Worm (Caenorhabditis elegans) whole organism, L4 larva: ENCODE measurements around the gene W07E11.1.

Source experiments
- F37D6.2 ChIP-seq: sonication (generic microtip); optimal IDR thresholded peaks from 2 replicates; lab custom pipeline; 2016; ENCODE audit warnings: mild to moderate bottlenecking, missing genetic modification characterization, missing compliant biosample characterization
- F49E8.2 ChIP-seq: sonication (generic microtip); optimal IDR thresholded peaks from 2 replicates; lab custom pipeline; 2016; ENCODE audit warnings: missing compliant biosample characterization, mild to moderate bottlenecking, missing genetic modification characterization, borderline replicate concordance
- T20F7.1 ChIP-seq: fragments of 200-800 bp; sonication (Bioruptor generic); optimal IDR thresholded peaks from 2 replicates; lab custom pipeline; 2018; ENCODE audit warnings: mild to moderate bottlenecking, missing genetic modification characterization, missing compliant biosample characterization
- T26A8.4 ChIP-seq: fragments of 200-800 bp; sonication (Bioruptor generic); IDR thresholded peaks from 2 replicates; pipeline ENCODE4 v1.3.6; 2022; ENCODE audit warnings: missing genetic modification characterization, missing compliant biosample characterization
- Y105C5A.15 ChIP-seq: fragments of 200-800 bp; sonication (Bioruptor generic); IDR thresholded peaks from 2 replicates; pipeline ENCODE4 v1.3.6; 2022; ENCODE audit warnings: missing genetic modification characterization, missing compliant biosample characterization
- Y5F2A.4 ChIP-seq: fragments of 200-800 bp; sonication (Bioruptor generic); optimal IDR thresholded peaks from 2 replicates; lab custom pipeline; 2018; ENCODE audit warnings: mild to moderate bottlenecking, missing genetic modification characterization, missing compliant biosample characterization
- ZK337.2 ChIP-seq: fragments of 200-800 bp; sonication (Bioruptor generic); IDR thresholded peaks from 2 replicates; pipeline ENCODE4 v1.3.6; 2022; ENCODE audit warnings: missing genetic modification reagents, missing genetic modification characterization, missing compliant biosample characterization
- aly-2 ChIP-seq: sonication (generic microtip); optimal IDR thresholded peaks from 2 replicates; lab custom pipeline; 2018; ENCODE audit warnings: missing biosample characterization, missing genetic modification characterization
- ama-1 ChIP-seq: fragments of 150-350 bp; optimal IDR thresholded peaks from 2 replicates; lab custom pipeline; 2014; ENCODE audit warnings: inconsistent platforms, mixed read lengths
- arid-1 ChIP-seq: fragments of 200-800 bp; sonication (Bioruptor generic); conservative IDR thresholded peaks from 2 replicates; pipeline ENCODE4 v1.3.6; 2022; ENCODE audit warnings: missing genetic modification reagents, missing genetic modification characterization, missing compliant biosample characterization
- attf-4 ChIP-seq: sonication (generic microtip); optimal IDR thresholded peaks from 3 replicates; lab custom pipeline; 2017; ENCODE audit warnings: missing biosample characterization, missing genetic modification characterization
- ceh-44 ChIP-seq: fragments of 200-800 bp; sonication (Bioruptor generic); IDR thresholded peaks from 2 replicates; pipeline ENCODE4 v1.3.6; 2022; ENCODE audit warnings: missing genetic modification reagents, missing genetic modification characterization, missing compliant biosample characterization
- ces-1 ChIP-seq: fragments of 150-350 bp; sonication (generic microtip); optimal IDR thresholded peaks from 4 replicates; lab custom pipeline; 2014; ENCODE audit warnings: missing biosample characterization, missing genetic modification reagents, missing genetic modification characterization
- ctbp-1 ChIP-seq: fragments of 200-800 bp; sonication (Bioruptor generic); IDR thresholded peaks from 2 replicates; pipeline ENCODE4 v1.3.6; 2022; ENCODE audit warnings: missing genetic modification reagents, missing genetic modification characterization, missing compliant biosample characterization
- daf-12 ChIP-seq: fragments of 150-350 bp; optimal IDR thresholded peaks from 2 replicates; lab custom pipeline; 2014; ENCODE audit warnings: missing biosample characterization, missing genetic modification reagents, missing genetic modification characterization
- daf-16 ChIP-seq, 3 experiments: sonication (generic microtip); optimal IDR thresholded peaks; 2 replicates each; lab custom pipeline; 2016 to 2017; ENCODE audit warnings: missing genetic modification characterization in 3 of 3, missing genetic modification reagents in 3 of 3, mild to moderate bottlenecking in 2 of 3, missing compliant biosample characterization in 2 of 3, missing biosample characterization in 1 of 3, moderate library complexity in 1 of 3
- daf-8 ChIP-seq: fragments of 200-800 bp; sonication (Bioruptor generic); IDR thresholded peaks from 2 replicates; pipeline ENCODE4 v1.3.6; 2022; ENCODE audit warnings: missing genetic modification characterization, missing compliant biosample characterization
- dmd-6 ChIP-seq: fragments of 200-800 bp; sonication (Bioruptor generic); IDR thresholded peaks from 2 replicates; pipeline ENCODE4 v1.3.6; 2022; ENCODE audit warnings: missing genetic modification reagents, missing genetic modification characterization, missing compliant biosample characterization
- dpl-1 ChIP-seq: fragments of 150-350 bp; optimal IDR thresholded peaks from 2 replicates; lab custom pipeline; 2014; ENCODE audit warnings: missing biosample characterization, missing genetic modification reagents, missing genetic modification characterization
- dve-1 ChIP-seq: sonication (generic microtip); optimal IDR thresholded peaks from 2 replicates; lab custom pipeline; 2017; ENCODE audit warnings: antibody characterized with exemption, mild to moderate bottlenecking, missing genetic modification characterization, missing compliant biosample characterization; ENCODE audit not compliant: insufficient read depth
- egl-27 ChIP-seq: sonication (generic microtip); optimal IDR thresholded peaks from 3 replicates; lab custom pipeline; 2017; ENCODE audit warnings: missing biosample characterization, missing genetic modification reagents, missing genetic modification characterization
- hlh-11 ChIP-seq: fragments of 200-800 bp; sonication (Bioruptor generic); optimal IDR thresholded peaks from 2 replicates; lab custom pipeline; 2018; ENCODE audit warnings: mild to moderate bottlenecking, missing genetic modification characterization, missing compliant biosample characterization
- hlh-30 ChIP-seq: sonication (generic microtip); optimal IDR thresholded peaks from 2 replicates; lab custom pipeline; 2017; ENCODE audit warnings: antibody characterized with exemption, mild to moderate bottlenecking, missing genetic modification characterization, missing compliant biosample characterization; ENCODE audit not compliant: insufficient read depth
- jun-1 ChIP-seq: fragments of 150-350 bp; optimal IDR thresholded peaks from 2 replicates; lab custom pipeline; 2014; ENCODE audit warnings: missing biosample characterization, missing genetic modification reagents, missing genetic modification characterization
- lin-15B ChIP-seq: fragments of 150-350 bp; sonication (generic microtip); optimal IDR thresholded peaks from 3 replicates; lab custom pipeline; 2014; ENCODE audit warnings: missing biosample characterization, missing genetic modification characterization
- lir-3 ChIP-seq: sonication (generic microtip); optimal IDR thresholded peaks from 2 replicates; lab custom pipeline; 2016; ENCODE audit warnings: mild to moderate bottlenecking, missing genetic modification characterization, missing compliant biosample characterization
- lsy-2 ChIP-seq, 2 experiments: fragments of 150-350 bp in 1 of 2; sonication (generic microtip) in 1 of 2; optimal IDR thresholded peaks; 2 replicates each; lab custom pipeline; 2014 to 2017; ENCODE audit warnings: missing biosample characterization in 2 of 2, missing genetic modification characterization in 2 of 2
- madf-5 ChIP-seq, 2 experiments: fragments of 200-800 bp; sonication (Bioruptor generic); IDR thresholded peaks; 2 replicates each; pipeline ENCODE4 v1.3.6; 2022; ENCODE audit warnings: missing compliant biosample characterization in 2 of 2, missing genetic modification characterization in 2 of 2
- mdl-1 ChIP-seq, 2 experiments: fragments of 150-350 bp in 1 of 2; sonication (generic microtip) in 1 of 2; optimal IDR thresholded peaks; 2 replicates each; lab custom pipeline; 2014 to 2017; ENCODE audit warnings: missing biosample characterization in 2 of 2, missing genetic modification characterization in 2 of 2
- mxl-3 ChIP-seq: fragments of 200-800 bp; sonication (Bioruptor generic); optimal IDR thresholded peaks from 2 replicates; lab custom pipeline; 2018; ENCODE audit warnings: mild to moderate bottlenecking, missing genetic modification characterization, missing compliant biosample characterization
- nhr-10 ChIP-seq: fragments of 150-350 bp; optimal IDR thresholded peaks from 2 replicates; lab custom pipeline; 2014; ENCODE audit warnings: missing biosample characterization, missing genetic modification characterization
- nhr-11 ChIP-seq: fragments of 150-350 bp; optimal IDR thresholded peaks from 2 replicates; lab custom pipeline; 2014; ENCODE audit warnings: missing biosample characterization, missing genetic modification characterization
- nhr-111 ChIP-seq: fragments of 200-800 bp; sonication (Bioruptor generic); optimal IDR thresholded peaks from 2 replicates; lab custom pipeline; 2018; ENCODE audit warnings: mild to moderate bottlenecking, missing genetic modification characterization, missing compliant biosample characterization
- nhr-25 ChIP-seq: sonication (generic microtip); optimal IDR thresholded peaks from 2 replicates; lab custom pipeline; 2017; ENCODE audit warnings: missing genetic modification characterization, mild to moderate bottlenecking, missing compliant biosample characterization, antibody characterized with exemption, moderate library complexity, borderline replicate concordance; ENCODE audit not compliant: insufficient read depth
- nhr-28 ChIP-seq: fragments of 150-350 bp; optimal IDR thresholded peaks from 2 replicates; lab custom pipeline; 2014; ENCODE audit warnings: missing biosample characterization, missing genetic modification characterization
- nhr-41 ChIP-seq: fragments of 200-800 bp; sonication (Bioruptor generic); IDR thresholded peaks from 2 replicates; pipeline ENCODE4 v1.3.6; 2022; ENCODE audit warnings: missing genetic modification reagents, missing genetic modification characterization, missing compliant biosample characterization
- nhr-42 ChIP-seq: fragments of 200-800 bp; sonication (Bioruptor generic); IDR thresholded peaks from 2 replicates; pipeline ENCODE4 v1.3.6; 2022; ENCODE audit warnings: missing genetic modification characterization, missing compliant biosample characterization
- nhr-6 ChIP-seq: fragments of 150-350 bp; optimal IDR thresholded peaks from 2 replicates; lab custom pipeline; 2014; ENCODE audit warnings: missing biosample characterization, missing genetic modification characterization
- nhr-76 ChIP-seq: fragments of 150-350 bp; optimal IDR thresholded peaks from 2 replicates; lab custom pipeline; 2014; ENCODE audit warnings: missing biosample characterization, missing genetic modification characterization
- rbr-2 ChIP-seq: sonication (generic microtip); optimal IDR thresholded peaks from 2 replicates; lab custom pipeline; 2016; ENCODE audit warnings: missing genotype, missing genetic modification characterization, missing compliant biosample characterization
- saeg-2 ChIP-seq: fragments of 200-800 bp; sonication (Bioruptor generic); IDR thresholded peaks from 2 replicates; pipeline ENCODE4 v1.3.6; 2022; ENCODE audit warnings: missing genetic modification reagents, missing genetic modification characterization, missing compliant biosample characterization
- snpc-1.2 ChIP-seq: fragments of 200-800 bp; sonication (Bioruptor generic); IDR thresholded peaks from 2 replicates; pipeline ENCODE4 v1.3.6; 2022; ENCODE audit warnings: missing genetic modification reagents, missing genetic modification characterization, missing compliant biosample characterization
- snpc-4 ChIP-seq: fragments of 150-350 bp; optimal IDR thresholded peaks from 2 replicates; lab custom pipeline; 2014; ENCODE audit warnings: missing biosample characterization, missing genetic modification characterization
- tag-97 ChIP-seq: fragments of 200-800 bp; sonication (Bioruptor generic); IDR thresholded peaks from 2 replicates; pipeline ENCODE4 v1.3.6; 2022; ENCODE audit warnings: missing genetic modification characterization, missing compliant biosample characterization
- tra-1 ChIP-seq: fragments of 200-800 bp; sonication (Bioruptor generic); IDR thresholded peaks from 2 replicates; pipeline ENCODE4 v1.3.6; 2022; ENCODE audit warnings: missing genetic modification reagents, missing genetic modification characterization, missing compliant biosample characterization
- unc-130 ChIP-seq: sonication (generic microtip); optimal IDR thresholded peaks from 2 replicates; lab custom pipeline; 2016; ENCODE audit warnings: missing genetic modification reagents, missing genetic modification characterization, missing compliant biosample characterization
- unc-62 ChIP-seq, 3 experiments: fragments of 150-350 bp in 1 of 3; sonication (generic microtip); optimal IDR thresholded peaks in 2 of 3; peaks in 1 of 3; 1 replicate in 1 of 3; 2 replicates in 2 of 3; lab custom pipeline; 2014 to 2017; ENCODE audit warnings: missing biosample characterization in 3 of 3, missing genetic modification characterization in 3 of 3, missing genetic modification reagents in 3 of 3, missing genotype in 1 of 3
- zip-11 ChIP-seq: fragments of 200-800 bp; sonication (Bioruptor generic); IDR thresholded peaks from 2 replicates; pipeline ENCODE4 v1.3.6; 2022; ENCODE audit warnings: missing genetic modification characterization, missing compliant biosample characterization
- zip-2 ChIP-seq: fragments of 150-350 bp; optimal IDR thresholded peaks from 2 replicates; lab custom pipeline; 2014; ENCODE audit warnings: missing biosample characterization, missing genetic modification characterization
- ztf-11 ChIP-seq: fragments of 150-350 bp; optimal IDR thresholded peaks from 2 replicates; lab custom pipeline; 2014; ENCODE audit warnings: missing biosample characterization, missing genetic modification characterization

W07E11.1 gene

DNA sequence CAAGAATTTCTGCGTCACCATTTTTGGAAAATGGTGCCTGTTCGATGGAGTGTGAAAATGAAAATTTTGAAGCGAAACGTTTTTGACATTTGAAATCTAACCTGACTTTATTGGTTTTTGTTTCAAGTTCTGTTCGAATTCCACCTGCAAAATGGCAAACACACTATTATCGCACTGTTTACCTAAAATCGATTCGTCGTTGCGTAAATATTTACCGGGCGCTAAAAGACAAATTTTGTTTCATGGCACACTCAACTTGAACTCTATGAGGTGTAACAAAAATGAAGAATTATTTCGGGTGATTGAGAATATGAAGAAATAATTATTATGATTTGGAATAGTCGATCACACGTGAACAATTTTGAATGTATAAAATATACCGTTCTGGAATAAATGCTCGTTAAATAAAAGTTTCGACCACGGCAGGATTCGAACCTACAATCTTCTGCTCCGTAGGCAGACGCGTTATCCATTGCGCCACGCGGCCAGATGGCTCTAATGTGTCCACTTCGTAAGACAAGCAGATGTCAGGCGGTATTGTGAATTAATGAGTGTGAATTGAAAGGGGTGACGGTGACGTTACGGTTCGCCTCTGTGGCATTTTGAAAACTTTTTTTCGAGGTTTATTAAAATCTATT, 63.9 kb downstream of the W07E11.1 start (continued):
- TF ChIP-seq mxl-3 (GFP tag; lab: Kevin White, UChicago) (no peak), nhr-76 (no peak), arid-1 (GFP tag; lab: Robert Waterston, UW) (peak; percentile 49), unc-130 (GFP tag; lab: Kevin White, UChicago) (no peak), aly-2 (no peak), snpc-1.2 (GFP tag; lab: Robert Waterston, UW) (peak; percentile 92), ZK337.2 (no peak), dmd-6 (GFP tag; lab: Robert Waterston, UW) (no peak), snpc-4 (tag; lab: Kevin White, UChicago) (no peak), zip-2 (tag; lab: Kevin White, UChicago) (peak; percentile 12), nhr-11 (tag; lab: Kevin White, UChicago) (no peak), F49E8.2 (tag; lab: Kevin White, UChicago) (peak; percentile 46), hlh-30 (tag; lab: Kevin White, UChicago) (peak; percentile 38), zip-11 (GFP tag; lab: Robert Waterston, UW) (no peak), nhr-111 (GFP tag; lab: Kevin White, UChicago) (no peak), jun-1 (tag; lab: Kevin White, UChicago) (no peak), daf-16 (GFP tag; optimal IDR thresholded peaks at IDR 0.05; lab: Kevin White, UChicago) (peak; percentile 38 to 71), daf-16 (tag; optimal IDR thresholded peaks at IDR 0.05; lab: Kevin White, UChicago) (peak; percentile 95), lsy-2 (tag; optimal IDR thresholded peaks at IDR 0.05; lab: Kevin White, UChicago) (peak in 1 of 2 experiments; percentile 39), tag-97 (GFP tag; lab: Robert Waterston, UW) (no peak), attf-4 (tag; lab: Kevin White, UChicago) (no peak), dpl-1 (GFP tag; lab: Kevin White, UChicago) (no peak), F37D6.2 (tag; lab: Kevin White, UChicago) (no peak), nhr-41 (GFP tag; lab: Robert Waterston, UW) (no peak), rbr-2 (tag; lab: Kevin White, UChicago) (no peak), nhr-6 (no peak), mdl-1 (tag; optimal IDR thresholded peaks at IDR 0.05; lab: Kevin White, UChicago) (no peak), nhr-25 (tag; lab: Kevin White, UChicago) (no peak), Y105C5A.15 (GFP tag; lab: Robert Waterston, UW) (no peak), ama-1 (lab: Kevin White, UChicago) (no peak), daf-12 (tag; lab: Kevin White, UChicago) (no peak), dve-1 (tag; lab: Kevin White, UChicago) (peak; percentile 61), madf-5 (GFP tag; IDR thresholded peaks at IDR 0.05; lab: Robert Waterston, UW) (peak in 1 of 2 experiments; percentile 53; a peak in 1 of 4 replicates), lin-15B (no peak), unc-62 (GFP tag; optimal IDR thresholded peaks at IDR 0.05 in 1 of 2; lab: Kevin White, UChicago) (no peak), unc-62 (tag; optimal IDR thresholded peaks at IDR 0.05; lab: Kevin White, UChicago) (no peak), hlh-11 (tag; lab: Kevin White, UChicago) (no peak), Y5F2A.4 (GFP tag; lab: Kevin White, UChicago) (peak; percentile 5), daf-8 (GFP tag; lab: Robert Waterston, UW) (no peak), nhr-10 (tag; lab: Kevin White, UChicago) (no peak), saeg-2 (no peak), ces-1 (GFP tag; lab: Kevin White, UChicago) (no peak), ztf-11 (tag; lab: Kevin White, UChicago) (no peak), T20F7.1 (GFP tag; lab: Kevin White, UChicago) (no peak), egl-27 (tag; lab: Kevin White, UChicago) (no peak), T26A8.4 (GFP tag; lab: Robert Waterston, UW) (no peak), ceh-44 (GFP tag; lab: Robert Waterston, UW) (no peak), ctbp-1 (GFP tag; lab: Robert Waterston, UW) (peak; percentile 47; the same call in 1 of the 2 replicates), tra-1 (GFP tag; lab: Robert Waterston, UW) (peak; percentile 73), nhr-28 (tag; lab: Kevin White, UChicago) (no peak), lir-3 (tag; lab: Kevin White, UChicago) (peak; percentile 54), nhr-42 (GFP tag; lab: Robert Waterston, UW) (no peak)
